Fruit fly (Drosophila melanogaster) whole organism, adult: ENCODE data around the gene hng3.

Source experiments
- CG11617 ChIP-seq: fragments of 200-800 bp; sonication (Bioruptor generic); optimal IDR thresholded peaks from 2 replicates; lab custom pipeline; 2017; ENCODE audit warnings: mild to moderate bottlenecking, missing biosample characterization, missing genetic modification reagents, missing genetic modification characterization
- CG12768 ChIP-seq: fragments of 200-800 bp; sonication (Bioruptor generic); optimal IDR thresholded peaks from 2 replicates; lab custom pipeline; 2017; ENCODE audit warnings: missing biosample characterization, missing genetic modification characterization, mild to moderate bottlenecking, moderate library complexity, missing genetic modification reagents
- CG1620 ChIP-seq: fragments of 200-800 bp; sonication (Bioruptor generic); optimal IDR thresholded peaks from 2 replicates; lab custom pipeline; 2016; ENCODE audit warnings: missing biosample characterization, missing genetic modification characterization
- CG33017 ChIP-seq: fragments of 200-800 bp; sonication (Bioruptor generic); optimal IDR thresholded peaks from 2 replicates; lab custom pipeline; 2018; ENCODE audit warnings: missing biosample characterization, mild to moderate bottlenecking, missing genetic modification characterization, moderate library complexity
- CG5204 ChIP-seq: fragments of 200-800 bp; sonication (Bioruptor generic); optimal IDR thresholded peaks from 2 replicates; lab custom pipeline; 2016; ENCODE audit warnings: missing biosample characterization, missing genetic modification characterization
- CG7045 ChIP-seq: fragments of 200-800 bp; sonication (Bioruptor generic); optimal IDR thresholded peaks from 2 replicates; lab custom pipeline; 2017; ENCODE audit warnings: missing biosample characterization, mild to moderate bottlenecking, missing genetic modification characterization
- CG7101 ChIP-seq: fragments of 200-800 bp; sonication (Bioruptor generic); optimal IDR thresholded peaks from 2 replicates; lab custom pipeline; 2018; ENCODE audit warnings: missing biosample characterization, mild to moderate bottlenecking, missing genetic modification characterization, moderate library complexity
- Clk ChIP-seq: fragments of 200-800 bp; sonication (Bioruptor generic); optimal IDR thresholded peaks from 2 replicates; lab custom pipeline; 2017; ENCODE audit warnings: missing biosample characterization, missing genetic modification characterization
- Crg-1 ChIP-seq: fragments of 200-800 bp; sonication (Bioruptor generic); optimal IDR thresholded peaks from 2 replicates; lab custom pipeline; 2016; ENCODE audit warnings: missing biosample characterization, missing genetic modification characterization
- Hr96 ChIP-seq: fragments of 200-800 bp; sonication (Bioruptor generic); optimal IDR thresholded peaks from 2 replicates; lab custom pipeline; 2016; ENCODE audit warnings: missing biosample characterization, missing genetic modification characterization
- Mnt ChIP-seq: fragments of 200-800 bp; sonication (Bioruptor generic); optimal IDR thresholded peaks from 2 replicates; lab custom pipeline; 2016; ENCODE audit warnings: missing biosample characterization, mild to moderate bottlenecking, missing genetic modification characterization
- bab1 ChIP-seq: fragments of 200-800 bp; sonication (Bioruptor generic); optimal IDR thresholded peaks from 3 replicates; lab custom pipeline; 2019; ENCODE audit warnings: missing biosample characterization, mild to moderate bottlenecking, missing genetic modification characterization, moderate library complexity
- cic ChIP-seq: fragments of 200-800 bp; sonication (Bioruptor generic); optimal IDR thresholded peaks from 2 replicates; lab custom pipeline; 2017; ENCODE audit warnings: missing biosample characterization, mild to moderate bottlenecking, missing genetic modification characterization, moderate library complexity
- cnc ChIP-seq, 2 experiments: fragments of >200 bp; optimal IDR thresholded peaks; 2 replicates each; lab custom pipeline; 2017
- kay ChIP-seq: fragments of 200-800 bp; sonication (Bioruptor generic); peaks from one replicate; lab custom pipeline; 2016; ENCODE audit warnings: missing biosample characterization, missing genetic modification characterization, borderline replicate concordance
- ovo ChIP-seq: fragments of 200-800 bp; sonication (Bioruptor generic); optimal IDR thresholded peaks from 2 replicates; lab custom pipeline; 2016; ENCODE audit warnings: missing biosample characterization, missing genetic modification characterization
- pad ChIP-seq: fragments of 200-800 bp; sonication (Bioruptor generic); optimal IDR thresholded peaks from 3 replicates; lab custom pipeline; 2017; ENCODE audit warnings: missing biosample characterization, missing genetic modification characterization, mild to moderate bottlenecking, moderate library complexity, missing genetic modification reagents
- tj ChIP-seq: fragments of 200-800 bp; sonication (Bioruptor generic); optimal IDR thresholded peaks from 3 replicates; lab custom pipeline; 2017; ENCODE audit warnings: missing biosample characterization, mild to moderate bottlenecking, missing genetic modification characterization, moderate library complexity
- toe ChIP-seq: fragments of 200-800 bp; sonication (Bioruptor generic); optimal IDR thresholded peaks from 2 replicates; lab custom pipeline; 2016; ENCODE audit warnings: missing biosample characterization, missing genetic modification characterization

hng3 gene

dm6 chr3L:796926-797802 lies 41.9 kb upstream of the hng3 start:
- TF ChIP-seq CG5204 (no peak), CG33017 (tag; lab: Kevin White, UChicago) (no peak), cic (GFP tag; lab: Kevin White, UChicago) (no peak), Mnt (GFP tag; lab: Kevin White, UChicago) (no peak), CG11617 (no peak), Hr96 (no peak), kay (GFP tag; lab: Kevin White, UChicago) (no peak), Clk (no peak), bab1 (GFP tag; lab: Kevin White, UChicago) (no peak), toe (GFP tag; lab: Kevin White, UChicago) (no peak), ovo (GFP tag; lab: Kevin White, UChicago) (no peak)

dm6 chr3L:795001-795400 lies 39.7 kb upstream of the hng3 start:
- no peak for TF ChIP-seq CG5204

- TF ChIP-seq CG7101 (tag; lab: Kevin White, UChicago), result no peak
- TF ChIP-seq ovo (GFP tag; lab: Kevin White, UChicago), result no peak
- no peak for TF ChIP-seq CG12768
- no peak for TF ChIP-seq kay (GFP tag; lab: Kevin White, UChicago)
Observed at dm6 chr3L:794462-794861, 39.2 kb upstream of the hng3 start.

- TF ChIP-seq CG11617 (no peak), Mnt (GFP tag; lab: Kevin White, UChicago) (no peak), Hr96 (no peak), CG12768 (no peak)
Observed at dm6 chr3L:793733-794320, 38.5 kb upstream of the hng3 start.

dm6 chr3L:791251-791991 lies 36.1 kb upstream of the hng3 start:
- TF ChIP-seq CG1620 (GFP tag; lab: Kevin White, UChicago), result no peak
- no peak for TF ChIP-seq ovo (GFP tag; lab: Kevin White, UChicago)
- TF ChIP-seq kay (GFP tag; lab: Kevin White, UChicago), result no peak
- no peak for TF ChIP-seq cic (GFP tag; lab: Kevin White, UChicago)
- TF ChIP-seq Mnt (GFP tag; lab: Kevin White, UChicago), result no peak
- TF ChIP-seq Hr96, result no peak
- TF ChIP-seq tj (GFP tag; lab: Kevin White, UChicago), result no peak
- no peak for TF ChIP-seq Clk
- TF ChIP-seq cnc (optimal IDR thresholded peaks at IDR 0.05; lab: Kevin White, UChicago), result no peak
- TF ChIP-seq bab1 (GFP tag; lab: Kevin White, UChicago), result no peak
- TF ChIP-seq Crg-1 (GFP tag; lab: Kevin White, UChicago), result no peak
- no peak for TF ChIP-seq CG5204

dm6 chr3L:788961-789360 lies 33.7 kb upstream of the hng3 start:
- no peak for TF ChIP-seq pad (GFP tag; lab: Kevin White, UChicago)
- no peak for TF ChIP-seq ovo (GFP tag; lab: Kevin White, UChicago)
- TF ChIP-seq CG7045 (GFP tag; lab: Kevin White, UChicago), result no peak
- TF ChIP-seq cic (GFP tag; lab: Kevin White, UChicago), result no peak
- TF ChIP-seq Crg-1 (GFP tag; lab: Kevin White, UChicago), result no peak
- no peak for TF ChIP-seq Hr96
- no peak for TF ChIP-seq CG7101 (tag; lab: Kevin White, UChicago)
- no peak for TF ChIP-seq kay (GFP tag; lab: Kevin White, UChicago)
- no peak for TF ChIP-seq CG33017 (tag; lab: Kevin White, UChicago)
- TF ChIP-seq toe (GFP tag; lab: Kevin White, UChicago), result no peak
- no peak for TF ChIP-seq CG11617

dm6 chr3L:787635-788034 lies 32.3 kb upstream of the hng3 start:
- TF ChIP-seq Mnt (GFP tag; lab: Kevin White, UChicago) (no peak), tj (GFP tag; lab: Kevin White, UChicago) (no peak), CG12768 (no peak), ovo (GFP tag; lab: Kevin White, UChicago) (no peak), CG7101 (tag; lab: Kevin White, UChicago) (no peak), cnc (optimal IDR thresholded peaks at IDR 0.05; lab: Kevin White, UChicago) (no peak)
